Worm (Caenorhabditis elegans) whole organism, L2 larva: ENCODE results near the gene nhr-212.

ENCODE experiments used
- blmp-1 ChIP-seq: sonication (generic microtip); optimal IDR thresholded peaks from 2 replicates; lab custom pipeline; 2017; ENCODE audit warnings: missing genetic modification characterization, mild to moderate bottlenecking, missing compliant biosample characterization, antibody characterized with exemption, moderate library complexity; ENCODE audit not compliant: insufficient read depth
- lin-13 ChIP-seq: fragments of 150-350 bp; optimal IDR thresholded peaks from 2 replicates; lab custom pipeline; 2014; ENCODE audit warnings: missing biosample characterization, missing genetic modification reagents, missing genetic modification characterization
- mdl-1 ChIP-seq, 2 experiments: fragments of 150-350 bp in 1 of 2; sonication (generic microtip) in 1 of 2; optimal IDR thresholded peaks; 2 replicates each; lab custom pipeline; 2017; ENCODE audit warnings: missing biosample characterization in 2 of 2, missing genetic modification characterization in 2 of 2
- nhr-12 ChIP-seq: fragments of 150-350 bp; optimal IDR thresholded peaks from 2 replicates; lab custom pipeline; 2014; ENCODE audit warnings: missing biosample characterization, missing genetic modification characterization
- nhr-77 ChIP-seq: fragments of 150-350 bp; optimal IDR thresholded peaks from 2 replicates; lab custom pipeline; 2014; ENCODE audit warnings: missing biosample characterization, missing genetic modification characterization

DNA sequence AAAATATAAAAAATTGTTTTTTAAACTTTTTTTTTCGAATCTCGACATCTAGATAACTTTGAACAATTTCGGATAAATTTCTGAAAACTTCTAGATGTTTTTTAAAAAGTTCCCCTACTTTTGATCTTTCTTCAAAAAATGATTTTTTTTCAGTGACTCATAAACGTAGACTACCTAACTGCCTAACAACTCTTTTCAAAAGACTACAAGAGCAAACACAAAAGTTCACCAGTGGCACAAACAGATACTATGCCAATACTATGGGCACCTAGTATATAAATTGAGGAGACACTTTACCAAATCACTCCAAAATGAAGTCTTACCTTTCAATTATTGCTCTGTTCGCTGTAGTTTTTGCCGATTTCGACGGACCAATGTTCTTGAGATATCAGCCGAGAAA lies 19.1 kb downstream of the nhr-212 start, which contains the start of gene srlf-35:
- TF ChIP-seq mdl-1 (tag; optimal IDR thresholded peaks at IDR 0.05; lab: Kevin White, UChicago) (no peak), nhr-12 (tag; lab: Kevin White, UChicago) (no peak), lin-13 (GFP tag; lab: Kevin White, UChicago) (no peak), nhr-77 (no peak), blmp-1 (no peak)
